Fruit fly (Drosophila melanogaster): ENCODE measurements around the gene CG15628.

CG15628 gene

DNA sequence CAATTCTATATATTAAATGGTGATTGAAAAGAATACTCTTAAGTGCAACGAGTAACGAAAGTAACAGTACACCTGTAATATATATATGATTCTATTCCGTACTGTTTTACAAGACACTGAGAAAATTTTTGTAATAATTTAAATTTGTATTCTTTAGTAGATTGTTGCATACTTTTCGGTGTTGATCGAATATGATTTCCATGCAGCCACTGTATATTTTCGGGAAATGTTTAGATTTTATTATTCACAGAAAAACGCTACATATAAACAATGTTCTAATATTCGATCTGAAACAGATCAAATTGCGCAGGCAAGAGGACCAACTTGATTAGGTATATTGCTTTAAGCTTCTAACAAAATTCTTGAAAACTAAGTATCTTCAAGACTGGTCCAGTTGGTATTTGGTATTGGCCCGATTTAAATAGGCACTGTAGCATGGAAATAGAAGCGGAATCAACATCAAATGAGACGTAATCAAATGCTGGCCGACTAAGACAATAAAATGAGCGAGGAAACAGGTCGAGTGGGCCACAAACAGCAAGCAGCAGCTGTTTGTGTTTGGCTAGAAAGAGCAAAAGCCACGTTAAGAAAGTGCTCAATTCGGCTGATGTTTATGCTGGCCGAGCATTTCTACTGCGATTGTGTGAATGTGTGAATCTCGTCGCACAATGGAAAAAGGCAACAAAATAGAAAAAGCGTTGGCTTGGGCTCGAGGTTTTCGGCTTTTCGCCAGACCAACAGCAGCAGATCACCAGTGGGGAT, 9.1 kb upstream of the CG15628 start, which contains the start of gene CG15629:
CG15629 (plus strand) TSS at position 749 of the 762 bp plus-strand sequence.
- TF ChIP-seq jim (GFP tag; optimal IDR thresholded peaks at IDR 0.05) = no peak
- no peak for TF ChIP-seq Hr83 (GFP tag; optimal IDR thresholded peaks at IDR 0.05; ENCODE audit: poor library complexity, severe bottlenecking)
- TF ChIP-seq N (GFP tag; optimal IDR thresholded peaks at IDR 0.05) = peak; percentile 18
- TF ChIP-seq brk (GFP tag; optimal IDR thresholded peaks at IDR 0.05) = peak; percentile 40
- TF ChIP-seq tai (GFP tag; optimal IDR thresholded peaks at IDR 0.05) = peak; percentile 49
- peak; percentile 81 for TF ChIP-seq Myc (optimal IDR thresholded peaks at IDR 0.05)

DNA sequence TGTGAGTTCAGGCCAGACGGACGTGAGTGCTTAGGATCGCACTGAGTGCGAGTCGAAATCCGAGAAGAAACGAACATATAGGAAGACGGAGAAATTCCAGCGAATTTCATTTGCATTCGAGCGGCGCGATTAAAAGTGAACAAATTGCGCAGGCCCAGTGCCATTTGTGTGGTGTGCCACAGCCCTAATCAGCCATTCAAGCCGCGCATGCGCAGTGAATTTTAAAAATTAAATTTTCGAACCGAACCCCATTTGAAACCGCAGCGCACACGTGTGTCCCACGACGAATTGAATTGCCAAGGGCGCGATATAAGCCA, 8.6 kb upstream of the CG15628 start:
- TF ChIP-seq Vsx2 (GFP tag; optimal IDR thresholded peaks at IDR 0.05; ENCODE audit: partially characterized antibody) (peak; percentile 17), dl (GFP tag; optimal IDR thresholded peaks at IDR 0.05; ENCODE audit: insufficient read depth in 1 of 2, partially characterized antibody in 2 of 2) (no peak)

DNA sequence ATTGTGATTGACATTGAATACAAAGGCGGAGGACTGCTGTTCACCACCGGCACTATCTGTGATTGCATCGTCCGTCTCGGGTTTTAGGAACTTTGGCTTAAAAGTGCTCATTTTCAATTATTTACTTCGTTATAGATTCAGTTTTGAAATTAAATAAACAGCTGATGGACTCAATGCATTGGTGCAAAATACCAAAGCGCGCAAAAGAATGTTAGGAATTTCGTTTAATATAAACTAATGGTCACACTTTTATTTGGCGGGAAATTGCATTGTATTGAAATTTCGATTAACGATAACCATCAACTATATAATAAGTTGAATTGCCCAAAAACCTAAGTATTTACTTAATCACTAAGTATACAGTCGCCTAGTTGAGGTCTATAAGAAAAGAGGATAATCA, 3.5 kb upstream of the CG15628 start, which contains the start of gene CG3225:
CG3225 (minus strand) TSS at position 190 of the 400 bp plus-strand sequence.
- TF ChIP-seq rgr (GFP tag; optimal IDR thresholded peaks at IDR 0.05) (no peak), Mio (GFP tag; optimal IDR thresholded peaks at IDR 0.05) (no peak)

dm6 chr2L:4819995-4820394, 1.6 kb upstream of the CG15628 start:
- TF ChIP-seq fru (GFP tag; optimal IDR thresholded peaks at IDR 0.05) (peak; percentile 15), jim (GFP tag; optimal IDR thresholded peaks at IDR 0.05) (no peak), br (GFP tag; optimal IDR thresholded peaks at IDR 0.05) (peak; percentile 11), ey (GFP tag; optimal IDR thresholded peaks at IDR 0.05) (peak; percentile 10), foxo (GFP tag; optimal IDR thresholded peaks at IDR 0.05) (peak in 1 of 2 experiments; percentile 11)

DNA sequence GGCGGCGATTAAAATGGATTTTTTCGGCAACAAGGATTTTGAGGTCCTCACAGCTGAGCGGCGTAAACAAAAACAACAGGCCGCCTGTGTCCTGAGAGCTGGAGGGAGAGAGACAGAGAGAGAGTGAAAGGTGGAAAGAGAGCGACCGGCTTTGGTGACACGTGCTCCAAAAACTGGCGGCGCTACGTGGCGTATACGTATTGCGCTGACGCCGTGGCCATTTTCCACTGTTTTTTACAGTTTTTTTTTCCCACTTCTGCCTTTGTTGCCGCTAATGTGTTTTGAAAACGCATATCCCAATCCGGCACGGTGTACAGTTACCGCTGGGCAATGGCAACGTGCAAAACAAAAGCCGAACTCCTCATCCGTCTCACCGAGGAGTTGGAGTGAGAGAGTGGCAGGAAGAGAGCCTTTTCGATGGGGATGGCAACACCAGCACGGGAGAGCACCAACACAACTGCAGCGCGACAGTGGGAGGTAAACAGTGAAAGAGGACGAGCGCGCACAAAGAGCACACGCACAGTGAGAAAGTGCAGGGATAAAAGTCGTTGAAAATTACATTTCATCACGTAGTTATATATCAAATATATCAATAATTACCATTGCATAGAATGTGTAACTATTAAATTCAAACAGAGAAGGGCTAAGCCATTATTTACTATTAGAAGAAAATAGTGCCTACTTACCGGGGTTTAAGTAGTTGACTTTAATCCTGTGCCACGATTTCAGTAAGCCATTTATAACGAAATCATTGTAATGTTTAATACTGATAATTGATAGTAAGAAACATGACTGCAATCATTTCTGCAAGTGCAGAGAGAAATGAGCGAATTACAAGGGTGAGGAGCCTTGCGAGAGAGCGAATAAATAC, 891 bp upstream of the CG15628 start:
- TF ChIP-seq Rel (GFP tag; optimal IDR thresholded peaks at IDR 0.05) (no peak), Rel (tag; optimal IDR thresholded peaks at IDR 0.05) (no peak), dmrt93B (GFP tag; optimal IDR thresholded peaks at IDR 0.05) (peak; percentile 55), Mio (GFP tag; optimal IDR thresholded peaks at IDR 0.05) (no peak), OdsH (GFP tag; optimal IDR thresholded peaks at IDR 0.05) (peak; percentile 74), HLH106 (tag; optimal IDR thresholded peaks at IDR 0.05) (peak; percentile 71), CG32264 (GFP tag; optimal IDR thresholded peaks at IDR 0.05) (no peak), dsf (GFP tag; optimal IDR thresholded peaks at IDR 0.05; ENCODE audit: borderline replicate concordance) (no peak), CG9705 (GFP tag; optimal IDR thresholded peaks at IDR 0.05) (peak; percentile 55), Myc (optimal IDR thresholded peaks at IDR 0.05) (no peak), Abd-B (GFP tag; optimal IDR thresholded peaks at IDR 0.05) (no peak), tai (GFP tag; optimal IDR thresholded peaks at IDR 0.05) (peak; percentile 65), usp (GFP tag; optimal IDR thresholded peaks at IDR 0.05) (no peak), sv (GFP tag; optimal IDR thresholded peaks at IDR 0.05) (no peak), lola (GFP tag; optimal IDR thresholded peaks at IDR 0.05) (no peak), N (GFP tag; optimal IDR thresholded peaks at IDR 0.05) (no peak), ey (GFP tag; optimal IDR thresholded peaks at IDR 0.05) (peak; percentile 57), Jra (GFP tag; optimal IDR thresholded peaks at IDR 0.05) (peak; percentile 25), woc (GFP tag; optimal IDR thresholded peaks at IDR 0.05) (no peak), foxo (GFP tag; optimal IDR thresholded peaks at IDR 0.05) (peak in 1 of 2 experiments; percentile 82), jim (GFP tag; optimal IDR thresholded peaks at IDR 0.05) (no peak), h (GFP tag; optimal IDR thresholded peaks at IDR 0.05) (peak; percentile 74), psq (GFP tag; optimal IDR thresholded peaks at IDR 0.05) (peak; percentile 78), pan (optimal IDR thresholded peaks at IDR 0.05) (no peak), Vsx2 (GFP tag; optimal IDR thresholded peaks at IDR 0.05; ENCODE audit: partially characterized antibody) (no peak), Hnf4 (GFP tag; optimal IDR thresholded peaks at IDR 0.05) (peak; percentile 50), Dif (GFP tag; optimal IDR thresholded peaks at IDR 0.05; ENCODE audit: partially characterized antibody) (peak; percentile 35), Dfd (GFP tag; optimal IDR thresholded peaks at IDR 0.05) (no peak), rgr (GFP tag; optimal IDR thresholded peaks at IDR 0.05) (peak; percentile 54), brk (GFP tag; optimal IDR thresholded peaks at IDR 0.05) (peak; percentile 18), CrebA (GFP tag; optimal IDR thresholded peaks at IDR 0.05; ENCODE audit: borderline replicate concordance) (no peak), sage (GFP tag; optimal IDR thresholded peaks at IDR 0.05) (no peak), Hr83 (GFP tag; optimal IDR thresholded peaks at IDR 0.05; ENCODE audit: poor library complexity, severe bottlenecking) (no peak), Sp1 (GFP tag; optimal IDR thresholded peaks at IDR 0.05) (peak; percentile 81), fru (GFP tag; optimal IDR thresholded peaks at IDR 0.05) (peak; percentile 80), GATAd (GFP tag; optimal IDR thresholded peaks at IDR 0.05) (no peak), br (GFP tag; optimal IDR thresholded peaks at IDR 0.05) (peak; percentile 68)
